Worm (Caenorhabditis elegans): ENCODE data around the gene F59B2.8.
"Not testable (repeated sequence)": the region's sequence is repeated elsewhere in the genome, so short reads cannot be mapped to it uniquely, and the experiment has no call there.

Gene F59B2.8

ce11 chrIII:8998884-8999283, 11.1 kb downstream of the F59B2.8 start:
- no peak for TF ChIP-seq him-1 (tag; optimal IDR thresholded peaks at IDR 0.05)
- TF ChIP-seq dao-5 (tag; optimal IDR thresholded peaks at IDR 0.05): no peak
- no peak for TF ChIP-seq W03F9.2 (tag; optimal IDR thresholded peaks at IDR 0.05)

- TF ChIP-seq dao-5 (tag; optimal IDR thresholded peaks at IDR 0.05): no peak
- TF ChIP-seq him-1 (tag; optimal IDR thresholded peaks at IDR 0.05): no peak
- no peak for TF ChIP-seq W03F9.2 (tag; optimal IDR thresholded peaks at IDR 0.05)
Measured at ce11 chrIII:8997821-8998220, 12.2 kb downstream of the F59B2.8 start.

ce11 chrIII:8996686-8997085, 13.3 kb downstream of the F59B2.8 start, which contains the start of gene skat-1:
Gene skat-1 (minus strand): TSS chrIII:8996786.
- TF ChIP-seq W03F9.2 (tag; optimal IDR thresholded peaks at IDR 0.05): no peak
- TF ChIP-seq him-1 (tag; optimal IDR thresholded peaks at IDR 0.05): no peak
- TF ChIP-seq dao-5 (tag; optimal IDR thresholded peaks at IDR 0.05): no peak

- not testable (repeated sequence) for TF ChIP-seq him-1, W03F9.2, dao-5 (tag; optimal IDR thresholded peaks at IDR 0.05)
Measured at ce11 chrIII:8989752-8990151, 20.2 kb downstream of the F59B2.8 start, which contains the start of gene R08D7.7. Gene R08D7.7 (plus strand): TSS chrIII:8990052.

ce11 chrIII:8988544-8988943, 21.5 kb downstream of the F59B2.8 start:
- TF ChIP-seq him-1 (tag; optimal IDR thresholded peaks at IDR 0.05) (no peak), dao-5 (tag; optimal IDR thresholded peaks at IDR 0.05) (no peak), W03F9.2 (tag; optimal IDR thresholded peaks at IDR 0.05) (no peak)

ce11 chrIII:8988061-8988460, 21.9 kb downstream of the F59B2.8 start:
- TF ChIP-seq dao-5 (tag; optimal IDR thresholded peaks at IDR 0.05) (no peak), him-1 (tag; optimal IDR thresholded peaks at IDR 0.05) (no peak), W03F9.2 (tag; optimal IDR thresholded peaks at IDR 0.05) (no peak)

ce11 chrIII:8986872-8987271, 23.1 kb downstream of the F59B2.8 start:
- peak; percentile 33 for TF ChIP-seq W03F9.2 (tag; optimal IDR thresholded peaks at IDR 0.05)
- TF ChIP-seq him-1 (tag; optimal IDR thresholded peaks at IDR 0.05): no peak
- TF ChIP-seq dao-5 (tag; optimal IDR thresholded peaks at IDR 0.05): no peak

- no peak for TF ChIP-seq him-1 (tag; optimal IDR thresholded peaks at IDR 0.05)
- no peak for TF ChIP-seq W03F9.2 (tag; optimal IDR thresholded peaks at IDR 0.05)
- TF ChIP-seq dao-5 (tag; optimal IDR thresholded peaks at IDR 0.05): no peak
Measured at ce11 chrIII:8985965-8986364, 24.0 kb downstream of the F59B2.8 start.

ce11 chrIII:8985461-8985860, 24.5 kb downstream of the F59B2.8 start:
- TF ChIP-seq dao-5 (tag; optimal IDR thresholded peaks at IDR 0.05) (no peak), him-1 (tag; optimal IDR thresholded peaks at IDR 0.05) (no peak), W03F9.2 (tag; optimal IDR thresholded peaks at IDR 0.05) (no peak)

- TF ChIP-seq him-1 (tag; optimal IDR thresholded peaks at IDR 0.05): peak; percentile 32
- no peak for TF ChIP-seq W03F9.2 (tag; optimal IDR thresholded peaks at IDR 0.05)
Measured at ce11 chrIII:8984960-8985359, 25.0 kb downstream of the F59B2.8 start.

ce11 chrIII:8984412-8984811, 25.6 kb downstream of the F59B2.8 start:
- TF ChIP-seq him-1 (tag; optimal IDR thresholded peaks at IDR 0.05) (no peak), dao-5 (tag; optimal IDR thresholded peaks at IDR 0.05) (no peak), W03F9.2 (tag; optimal IDR thresholded peaks at IDR 0.05) (no peak)

- no peak for TF ChIP-seq dao-5 (tag; optimal IDR thresholded peaks at IDR 0.05)
- no peak for TF ChIP-seq W03F9.2 (tag; optimal IDR thresholded peaks at IDR 0.05)
- TF ChIP-seq him-1 (tag; optimal IDR thresholded peaks at IDR 0.05): no peak
Measured at ce11 chrIII:8983811-8984210, 26.2 kb downstream of the F59B2.8 start.

ce11 chrIII:8983135-8983534, 26.9 kb downstream of the F59B2.8 start:
- no peak for TF ChIP-seq W03F9.2 (tag; optimal IDR thresholded peaks at IDR 0.05)
- TF ChIP-seq dao-5 (tag; optimal IDR thresholded peaks at IDR 0.05): no peak
- no peak for TF ChIP-seq him-1 (tag; optimal IDR thresholded peaks at IDR 0.05)

ce11 chrIII:8981847-8982479, 28.0 kb downstream of the F59B2.8 start, which contains the start of gene pde-2:
Gene pde-2 (minus strand): TSS chrIII:8981897.
- no peak for TF ChIP-seq dao-5 (tag; optimal IDR thresholded peaks at IDR 0.05)
- TF ChIP-seq W03F9.2 (tag; optimal IDR thresholded peaks at IDR 0.05): peak; percentile 55
- peak; percentile 51 for TF ChIP-seq him-1 (tag; optimal IDR thresholded peaks at IDR 0.05)

ce11 chrIII:8980892-8981291, 29.1 kb downstream of the F59B2.8 start:
- TF ChIP-seq him-1 (tag; optimal IDR thresholded peaks at IDR 0.05): no peak
- no peak for TF ChIP-seq dao-5 (tag; optimal IDR thresholded peaks at IDR 0.05)
- no peak for TF ChIP-seq W03F9.2 (tag; optimal IDR thresholded peaks at IDR 0.05)

Data from whole organism, L4/young adult.